Fruit fly (Drosophila melanogaster) whole organism, embryonic: ENCODE data around the gene CG13008.

Experiments used
- Ada2b ChIP-seq: fragments of 200-800 bp; sonication (Bioruptor generic); IDR thresholded peaks from 2 replicates; pipeline ENCODE4 v1.3.6; 2022; ENCODE audit warnings: missing biosample characterization, missing genetic modification characterization
- B-H2 ChIP-seq: fragments of 200-800 bp; sonication (Bioruptor generic); optimal IDR thresholded peaks from 2 replicates; lab custom pipeline; 2018; ENCODE audit warnings: missing biosample characterization, mild to moderate bottlenecking, missing genetic modification characterization
- CG10979 ChIP-seq: fragments of 200-800 bp; sonication (Bioruptor generic); optimal IDR thresholded peaks from 2 replicates; lab custom pipeline; 2018; ENCODE audit warnings: missing biosample characterization, mild to moderate bottlenecking, missing genetic modification characterization, moderate library complexity
- CG13424 ChIP-seq: fragments of 200-800 bp; sonication (Bioruptor generic); optimal IDR thresholded peaks from 2 replicates; lab custom pipeline; 2019; ENCODE audit warnings: missing biosample characterization, mild to moderate bottlenecking, missing genetic modification characterization, moderate library complexity
- CG16779 ChIP-seq: fragments of 200-800 bp; sonication (Bioruptor generic); IDR thresholded peaks from 2 replicates; pipeline ENCODE4 v1.3.6; 2022; ENCODE audit warnings: missing biosample characterization, missing genetic modification characterization
- CG1832 ChIP-seq: fragments of 200-800 bp; sonication (Bioruptor generic); optimal IDR thresholded peaks from 2 replicates; lab custom pipeline; 2017; ENCODE audit warnings: missing biosample characterization, mild to moderate bottlenecking, missing genetic modification characterization, inconsistent platforms
- CG18476 ChIP-seq: fragments of 200-800 bp; sonication (Bioruptor generic); optimal IDR thresholded peaks from 2 replicates; lab custom pipeline; 2016; ENCODE audit warnings: missing biosample characterization, mild to moderate bottlenecking, missing genetic modification characterization
- CG2712 ChIP-seq: fragments of 200-800 bp; optimal IDR thresholded peaks from 3 replicates; lab custom pipeline; 2019; ENCODE audit warnings: missing biosample characterization, mild to moderate bottlenecking, missing genetic modification characterization, moderate library complexity
- CG3065 ChIP-seq: fragments of 200-800 bp; sonication (Bioruptor generic); optimal IDR thresholded peaks from 2 replicates; lab custom pipeline; 2016; ENCODE audit warnings: missing biosample characterization, missing genetic modification characterization
- CG31365 ChIP-seq: fragments of 200-800 bp; sonication (Bioruptor generic); optimal IDR thresholded peaks from 2 replicates; lab custom pipeline; 2018; ENCODE audit warnings: missing biosample characterization, mild to moderate bottlenecking, missing genetic modification characterization
- CG34422 ChIP-seq: fragments of 200-800 bp; sonication (Bioruptor generic); IDR thresholded peaks from 3 replicates; pipeline ENCODE4 v1.3.6; 2022; ENCODE audit warnings: missing biosample characterization, missing genetic modification characterization
- CG3995 ChIP-seq: fragments of 200-800 bp; sonication (Bioruptor generic); optimal IDR thresholded peaks from 3 replicates; lab custom pipeline; 2016; ENCODE audit warnings: missing biosample characterization, missing genetic modification characterization
- CG5180 ChIP-seq: fragments of 200-800 bp; sonication (Bioruptor generic); optimal IDR thresholded peaks from 3 replicates; lab custom pipeline; 2017; ENCODE audit warnings: missing biosample characterization, missing genetic modification characterization, mild to moderate bottlenecking, moderate library complexity, missing genetic modification reagents
- CG6765 ChIP-seq: fragments of 200-800 bp; sonication (Bioruptor generic); optimal IDR thresholded peaks from 3 replicates; lab custom pipeline; 2017; ENCODE audit warnings: missing biosample characterization, mild to moderate bottlenecking, missing genetic modification characterization
- CG8478 ChIP-seq: fragments of >200 bp; optimal IDR thresholded peaks from 2 replicates; lab custom pipeline; 2018
- Doc2 ChIP-seq: fragments of 200-800 bp; sonication (Bioruptor generic); IDR thresholded peaks from 2 replicates; pipeline ENCODE4 v1.3.6; 2022; ENCODE audit warnings: missing biosample characterization, missing genetic modification characterization
- E2f1 ChIP-seq: fragments of 200-800 bp; sonication (Bioruptor generic); IDR thresholded peaks from 2 replicates; pipeline ENCODE4 v1.3.6; 2022; ENCODE audit warnings: missing biosample characterization, missing genetic modification characterization
- Ets65A ChIP-seq: fragments of 200-800 bp; sonication (Bioruptor generic); peaks from one replicate; lab custom pipeline; 2016; ENCODE audit warnings: missing biosample characterization, missing genetic modification characterization
- GATAe ChIP-seq: fragments of 200-800 bp; sonication (Bioruptor generic); conservative IDR thresholded peaks from 2 replicates; pipeline ENCODE4 v1.3.6; 2022; ENCODE audit warnings: missing biosample characterization, missing genetic modification characterization
- HHEX ChIP-seq: fragments of 200-800 bp; sonication (Bioruptor generic); optimal IDR thresholded peaks from 3 replicates; lab custom pipeline; 2017; ENCODE audit warnings: missing biosample characterization, mild to moderate bottlenecking, missing genetic modification characterization, missing genetic modification reagents
- MBD-R2 ChIP-seq: fragments of 200-800 bp; sonication (Bioruptor generic); IDR thresholded peaks from 2 replicates; pipeline ENCODE4 v1.3.6; 2022; ENCODE audit warnings: missing biosample characterization, missing genetic modification characterization
- MTF-1 ChIP-seq: fragments of 200-800 bp; sonication (Bioruptor generic); optimal IDR thresholded peaks from 2 replicates; lab custom pipeline; 2018; ENCODE audit warnings: missing biosample characterization, mild to moderate bottlenecking, missing genetic modification characterization, borderline replicate concordance
- NC2β ChIP-seq: fragments of 200-800 bp; sonication (Bioruptor generic); optimal IDR thresholded peaks from 2 replicates; lab custom pipeline; 2016; ENCODE audit warnings: missing biosample characterization, missing genetic modification characterization
- Poxn ChIP-seq: fragments of 200-800 bp; sonication (Bioruptor generic); IDR thresholded peaks from 2 replicates; pipeline ENCODE4 v1.3.6; 2022; ENCODE audit warnings: missing biosample characterization, missing genetic modification characterization
- Rfx ChIP-seq: fragments of 200-800 bp; sonication (Bioruptor generic); IDR thresholded peaks from 2 replicates; pipeline ENCODE4 v1.3.6; 2022; ENCODE audit warnings: missing biosample characterization, missing genetic modification characterization
- Sry-δ ChIP-seq: fragments of 200-800 bp; sonication (Bioruptor generic); optimal IDR thresholded peaks from 2 replicates; lab custom pipeline; 2016; ENCODE audit warnings: missing biosample characterization, missing genetic modification characterization
- Taf1 ChIP-seq: fragments of 200-800 bp; sonication (Bioruptor generic); IDR thresholded peaks from 2 replicates; pipeline ENCODE4 v1.3.6; 2022; ENCODE audit warnings: missing biosample characterization, missing genetic modification characterization
- Usf ChIP-seq: fragments of 200-800 bp; sonication (Bioruptor generic); optimal IDR thresholded peaks from 2 replicates; lab custom pipeline; 2017; ENCODE audit warnings: missing genotype, missing biosample characterization, missing genetic modification characterization
- amos ChIP-seq: fragments of 200-800 bp; sonication (Bioruptor generic); IDR thresholded peaks from 2 replicates; pipeline ENCODE4 v1.3.6; 2022; ENCODE audit warnings: missing biosample characterization, missing genetic modification characterization; ENCODE audit not compliant: partially characterized antibody
- ap ChIP-seq: fragments of 200-800 bp; sonication (Bioruptor generic); IDR thresholded peaks from 2 replicates; pipeline ENCODE4 v1.3.6; 2022; ENCODE audit warnings: missing biosample characterization, missing genetic modification characterization
- bsh ChIP-seq, 2 experiments: fragments of 200-800 bp; sonication (Bioruptor generic); optimal IDR thresholded peaks; 2 replicates each; lab custom pipeline; 2017 to 2018; ENCODE audit warnings: mild to moderate bottlenecking in 2 of 2, missing biosample characterization in 2 of 2, missing genetic modification characterization in 2 of 2, moderate library complexity in 1 of 2
- ci ChIP-seq: fragments of 200-800 bp; sonication (Bioruptor generic); IDR thresholded peaks from 3 replicates; pipeline ENCODE4 v1.3.6; 2022; ENCODE audit warnings: missing biosample characterization, missing genetic modification characterization
- crol ChIP-seq: fragments of 200-800 bp; sonication (Bioruptor generic); IDR thresholded peaks from 2 replicates; pipeline ENCODE4 v1.3.6; 2022; ENCODE audit warnings: missing biosample characterization, missing genetic modification characterization
- crp ChIP-seq, 2 experiments: fragments of 200-800 bp; sonication (Bioruptor generic); optimal IDR thresholded peaks; 2 replicates in 1 of 2; 3 replicates in 1 of 2; lab custom pipeline; 2017; ENCODE audit warnings: missing biosample characterization in 2 of 2, missing genetic modification characterization in 2 of 2, mild to moderate bottlenecking in 1 of 2, moderate library complexity in 1 of 2
- dpn ChIP-seq, 2 experiments: fragments of 200-800 bp; sonication (Bioruptor generic); optimal IDR thresholded peaks; 3 replicates each; lab custom pipeline; 2016; ENCODE audit warnings: missing biosample characterization in 2 of 2, missing genetic modification characterization in 2 of 2
- en ChIP-seq: fragments of 200-800 bp; sonication (Bioruptor generic); optimal IDR thresholded peaks from 2 replicates; lab custom pipeline; 2016; ENCODE audit warnings: missing biosample characterization, missing genetic modification characterization
- esg ChIP-seq: fragments of 200-800 bp; sonication (Bioruptor generic); conservative IDR thresholded peaks from 2 replicates; pipeline ENCODE4 v1.3.6; 2022; ENCODE audit warnings: missing biosample characterization, missing genetic modification characterization
- fru ChIP-seq: fragments of >200 bp; optimal IDR thresholded peaks from 2 replicates; lab custom pipeline; 2017
- ftz-f1 ChIP-seq: fragments of 200-800 bp; sonication (Bioruptor generic); optimal IDR thresholded peaks from 2 replicates; lab custom pipeline; 2016; ENCODE audit warnings: missing biosample characterization, missing genetic modification characterization
- gcm2 ChIP-seq: fragments of 200-800 bp; sonication (Bioruptor generic); optimal IDR thresholded peaks from 2 replicates; lab custom pipeline; 2016; ENCODE audit warnings: missing biosample characterization, missing genetic modification characterization
- kay ChIP-seq: fragments of 200-800 bp; sonication (Bioruptor generic); optimal IDR thresholded peaks from 2 replicates; lab custom pipeline; 2016; ENCODE audit warnings: missing biosample characterization, missing genetic modification characterization
- mld ChIP-seq: fragments of 200-800 bp; sonication (Bioruptor generic); IDR thresholded peaks from 3 replicates; pipeline ENCODE4 v1.3.6; 2022; ENCODE audit warnings: missing biosample characterization, missing genetic modification characterization; ENCODE audit not compliant: partially characterized antibody
- nau ChIP-seq: fragments of 200-800 bp; sonication (Bioruptor generic); optimal IDR thresholded peaks from 3 replicates; lab custom pipeline; 2017; ENCODE audit warnings: missing biosample characterization, mild to moderate bottlenecking, missing genetic modification characterization, missing genetic modification reagents
- nmo ChIP-seq: fragments of 200-800 bp; sonication (Bioruptor generic); optimal IDR thresholded peaks from 2 replicates; lab custom pipeline; 2018; ENCODE audit warnings: missing biosample characterization, mild to moderate bottlenecking, missing genetic modification characterization, moderate library complexity
- odd ChIP-seq: fragments of 200-800 bp; sonication (Bioruptor generic); optimal IDR thresholded peaks from 2 replicates; lab custom pipeline; 2017; ENCODE audit warnings: missing biosample characterization, mild to moderate bottlenecking, missing genetic modification characterization
- pzg ChIP-seq: fragments of 200-800 bp; sonication (Bioruptor generic); optimal IDR thresholded peaks from 3 replicates; lab custom pipeline; 2018; ENCODE audit warnings: missing biosample characterization, mild to moderate bottlenecking, missing genetic modification characterization, moderate library complexity
- sens ChIP-seq: fragments of 200-800 bp; sonication (Bioruptor generic); peaks from one replicate; lab custom pipeline; 2016; ENCODE audit warnings: missing biosample characterization, missing genetic modification characterization
- sr ChIP-seq: fragments of 200-800 bp; sonication (Bioruptor generic); IDR thresholded peaks from 3 replicates; pipeline ENCODE4 v1.3.6; 2022; ENCODE audit warnings: missing biosample characterization, missing genetic modification characterization
- wor ChIP-seq: fragments of 200-800 bp; sonication (Bioruptor generic); IDR thresholded peaks from 2 replicates; pipeline ENCODE4 v1.3.6; 2022; ENCODE audit warnings: missing biosample characterization, missing genetic modification characterization
- zen ChIP-seq: fragments of 200-800 bp; sonication (Bioruptor generic); optimal IDR thresholded peaks from 3 replicates; lab custom pipeline; 2018; ENCODE audit warnings: missing biosample characterization, mild to moderate bottlenecking, missing genetic modification characterization, moderate library complexity

Gene CG13008

dm6 chrX:16693805-16694387 lies 17.2 kb upstream of the CG13008 start (continued):
- TF ChIP-seq sr (GFP tag; lab: Robert Waterston, UW) (peak; percentile 72), Usf (no peak), gcm2 (GFP tag; lab: Kevin White, UChicago) (no peak), esg (GFP tag; lab: Robert Waterston, UW) (no peak), B-H2 (GFP tag; lab: Kevin White, UChicago) (no peak), CG10979 (tag; lab: Kevin White, UChicago) (no peak), CG6765 (no peak), CG16779 (GFP tag; lab: Robert Waterston, UW) (0 out of 2 replicates have a peak, but pooled peaks have one; percentile 4), CG31365 (tag; lab: Kevin White, UChicago) (peak; percentile 2), wor (no peak), CG2712 (no peak), CG3065 (peak; percentile 19), CG8478 (no peak), CG34422 (no peak), crp (GFP tag; optimal IDR thresholded peaks at IDR 0.05; lab: Kevin White, UChicago) (no peak), odd (GFP tag; lab: Kevin White, UChicago) (no peak), mld (GFP tag; lab: Robert Waterston, UW) (no peak), ap (GFP tag; lab: Robert Waterston, UW) (no peak), ci (GFP tag; lab: Robert Waterston, UW) (no peak), en (GFP tag; lab: Kevin White, UChicago) (no peak), Taf1 (GFP tag; lab: Robert Waterston, UW) (no peak)

dm6 chrX:16694477-16694876 lies 16.6 kb upstream of the CG13008 start:
- TF ChIP-seq CG1832 (GFP tag; lab: Kevin White, UChicago) = peak; percentile 13
- TF ChIP-seq crol (GFP tag; lab: Robert Waterston, UW) = peak; percentile 51
- TF ChIP-seq zen = no peak
- no peak for TF ChIP-seq bsh (GFP tag; optimal IDR thresholded peaks at IDR 0.05; lab: Kevin White, UChicago)
- peak; percentile 68 for TF ChIP-seq GATAe (GFP tag; lab: Robert Waterston, UW)
- TF ChIP-seq Ada2b (GFP tag; lab: Robert Waterston, UW) = 0 out of 2 replicates have a peak, but pooled peaks have one; percentile 4

DNA sequence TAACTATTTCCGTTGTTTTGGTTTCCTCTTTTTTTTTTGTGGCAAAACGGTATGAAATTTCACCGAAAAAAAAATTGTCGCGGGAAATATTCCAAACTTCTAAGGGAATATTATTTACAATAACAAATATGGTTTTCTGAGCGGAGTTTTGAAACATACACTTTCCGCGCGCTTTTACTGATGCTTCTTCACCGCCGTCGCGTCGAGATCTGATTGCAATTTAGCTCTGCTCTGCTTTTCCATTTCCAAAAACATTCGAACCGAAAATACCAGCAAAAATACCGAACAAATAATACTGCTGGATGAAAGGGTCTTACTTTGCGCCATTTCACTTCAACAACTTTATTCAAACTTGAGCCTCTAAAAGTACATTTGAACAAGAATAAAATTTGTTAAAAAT lies 16.1 kb upstream of the CG13008 start, which contains the start of gene Septin4:
TSS of gene Septin4 (minus strand) at position 215 of the 400 bp plus-strand sequence.
- no peak for TF ChIP-seq Doc2
- TF ChIP-seq MTF-1 (GFP tag; lab: Kevin White, UChicago) = no peak
- peak; percentile 19 for TF ChIP-seq sens (GFP tag; lab: Kevin White, UChicago)
- TF ChIP-seq Taf1 (GFP tag; lab: Robert Waterston, UW) = no peak
- TF ChIP-seq NC2β (GFP tag; lab: Kevin White, UChicago) = no peak
- TF ChIP-seq ftz-f1 (GFP tag; lab: Kevin White, UChicago) = no peak
- TF ChIP-seq dpn (GFP tag; optimal IDR thresholded peaks at IDR 0.05; lab: Kevin White, UChicago) = no peak
- no peak for TF ChIP-seq CG18476
- TF ChIP-seq HHEX (GFP tag; lab: Kevin White, UChicago) = no peak
- no peak for TF ChIP-seq kay (GFP tag; lab: Kevin White, UChicago)
- TF ChIP-seq CG5180 = peak; percentile 24
- no peak for TF ChIP-seq Sry-δ (GFP tag; lab: Kevin White, UChicago)
- peak; percentile 36 for TF ChIP-seq pzg
- TF ChIP-seq Poxn = no peak
- no peak for TF ChIP-seq nau (GFP tag; lab: Kevin White, UChicago)
- TF ChIP-seq CG31365 (tag; lab: Kevin White, UChicago) = no peak
- TF ChIP-seq E2f1 (GFP tag; lab: Robert Waterston, UW) = no peak
- peak; percentile 56 for TF ChIP-seq Ets65A
- TF ChIP-seq CG3995 = no peak
- TF ChIP-seq nmo (GFP tag; lab: Kevin White, UChicago) = no peak
- no peak for TF ChIP-seq amos (GFP tag; lab: Robert Waterston, UW)
- TF ChIP-seq MBD-R2 (GFP tag; lab: Robert Waterston, UW) = no peak
- no peak for TF ChIP-seq fru (lab: Kevin White, UChicago)
- no peak for TF ChIP-seq Rfx (GFP tag; lab: Robert Waterston, UW)
- TF ChIP-seq CG13424 (tag; lab: Kevin White, UChicago) = no peak
- TF ChIP-seq B-H2 (GFP tag; lab: Kevin White, UChicago) = no peak
- no peak for TF ChIP-seq gcm2 (GFP tag; lab: Kevin White, UChicago)
